Fruit fly (Drosophila melanogaster): ENCODE results near the gene Sema1a.

Gene Sema1a

dm6 chr2L:8587911-8588310, 46.0 kb downstream of the Sema1a start (continued):
- TF ChIP-seq kah (GFP tag; optimal IDR thresholded peaks at IDR 0.05) (no peak), CG2202 (tag; optimal IDR thresholded peaks at IDR 0.05) (no peak), Oli (tag; optimal IDR thresholded peaks at IDR 0.05) (no peak), bigmax (GFP tag; optimal IDR thresholded peaks at IDR 0.05) (no peak), CG18619 (GFP tag; optimal IDR thresholded peaks at IDR 0.05) (no peak), CG10147 (GFP tag; optimal IDR thresholded peaks at IDR 0.05) (no peak), sc (optimal IDR thresholded peaks at IDR 0.05) (no peak), sc (GFP tag; optimal IDR thresholded peaks at IDR 0.05) (no peak), pan (optimal IDR thresholded peaks at IDR 0.05) (no peak), pan (GFP tag; optimal IDR thresholded peaks at IDR 0.05 in 1 of 2, IDR thresholded peaks at IDR 0.05 in 1 of 2) (no peak), CG3065 (GFP tag; optimal IDR thresholded peaks at IDR 0.05) (no peak), CG32767 (GFP tag; IDR thresholded peaks at IDR 0.05) (no peak)

DNA sequence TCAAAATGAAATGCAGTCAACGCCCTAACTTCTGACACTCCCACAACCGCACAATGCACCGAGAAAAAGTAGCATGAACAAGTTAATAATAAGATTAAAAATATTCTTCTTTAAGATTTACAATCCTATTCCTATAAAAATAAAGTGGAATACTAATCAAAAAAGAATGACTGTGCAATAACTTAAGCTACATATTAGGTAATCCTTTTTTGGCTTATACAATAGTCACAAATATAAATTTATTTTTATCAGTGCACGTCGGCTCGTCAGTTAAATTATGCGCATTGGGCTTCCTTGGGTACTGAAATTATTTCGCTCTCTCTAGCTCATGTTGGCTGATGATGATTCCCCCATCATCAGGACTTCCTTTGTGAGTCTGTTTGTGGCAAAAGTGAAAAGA, 46.8 kb downstream of the Sema1a start:
- TF ChIP-seq onecut (GFP tag; IDR thresholded peaks at IDR 0.05): 0 out of 2 replicates have a peak, but pooled peaks have one; percentile 8
- no peak for TF ChIP-seq odd (GFP tag; optimal IDR thresholded peaks at IDR 0.05)
- peak; percentile 9 for TF ChIP-seq unpg (GFP tag; optimal IDR thresholded peaks at IDR 0.05)
- no peak for TF ChIP-seq CG31224 (GFP tag; IDR thresholded peaks at IDR 0.05)
- peak in 1 of 2 experiments; percentile 46 for TF ChIP-seq eve (GFP tag; optimal IDR thresholded peaks at IDR 0.05)
- TF ChIP-seq BtbVII (GFP tag; optimal IDR thresholded peaks at IDR 0.05): no peak
- peak; percentile 5 for TF ChIP-seq Sox100B (GFP tag; optimal IDR thresholded peaks at IDR 0.05)
- TF ChIP-seq row (GFP tag; IDR thresholded peaks at IDR 0.05): 0 out of 3 replicates have a peak, but pooled peaks have one; percentile 33
- TF ChIP-seq CG42726 (GFP tag; IDR thresholded peaks at IDR 0.05; ENCODE audit: partially characterized antibody): no peak
- peak; percentile 2 for TF ChIP-seq lab (GFP tag; optimal IDR thresholded peaks at IDR 0.05)
- TF ChIP-seq Xrp1 (GFP tag; IDR thresholded peaks at IDR 0.05): 0 out of 2 replicates have a peak, but pooled peaks have one; percentile 35
- TF ChIP-seq bigmax (GFP tag; optimal IDR thresholded peaks at IDR 0.05): no peak
- no peak for TF ChIP-seq Dad (GFP tag; optimal IDR thresholded peaks at IDR 0.05)
- peak; percentile 51 for TF ChIP-seq CG11504 (tag; optimal IDR thresholded peaks at IDR 0.05)
- peak; percentile 16 for TF ChIP-seq phol (tag; optimal IDR thresholded peaks at IDR 0.05)
- no peak for TF ChIP-seq CG9215 (GFP tag; IDR thresholded peaks at IDR 0.05)
- no peak for TF ChIP-seq tap (tag; optimal IDR thresholded peaks at IDR 0.05)
- peak; percentile 6 for TF ChIP-seq zf30C (GFP tag; optimal IDR thresholded peaks at IDR 0.05)
- no peak for TF ChIP-seq Pdp1 (GFP tag; optimal IDR thresholded peaks at IDR 0.05)
- TF ChIP-seq dmrt99B (tag; optimal IDR thresholded peaks at IDR 0.05): peak; percentile 14
- TF ChIP-seq sens (GFP tag): peak; percentile 81
- peak; percentile 17 for TF ChIP-seq CG10979 (tag; optimal IDR thresholded peaks at IDR 0.05)
- peak; percentile 8 for TF ChIP-seq CG10267 (tag; optimal IDR thresholded peaks at IDR 0.05)
- TF ChIP-seq CG2875 (GFP tag; optimal IDR thresholded peaks at IDR 0.05): no peak
- peak; percentile 29 for TF ChIP-seq CG2712 (tag; optimal IDR thresholded peaks at IDR 0.05)
- peak; percentile 8 for TF ChIP-seq CG7556 (GFP tag; optimal IDR thresholded peaks at IDR 0.05)
- no peak for TF ChIP-seq CG10654 (GFP tag; optimal IDR thresholded peaks at IDR 0.05)
- peak in 1 of 2 experiments; percentile 38 for TF ChIP-seq Hr51 (GFP tag; optimal IDR thresholded peaks at IDR 0.05)
- no peak for TF ChIP-seq amos (GFP tag; IDR thresholded peaks at IDR 0.05; ENCODE audit: partially characterized antibody)
- TF ChIP-seq CG31441 (GFP tag; IDR thresholded peaks at IDR 0.05): 0 out of 2 replicates have a peak, but pooled peaks have one; percentile 25
- TF ChIP-seq gem (tag; optimal IDR thresholded peaks at IDR 0.05): peak; percentile 20
- TF ChIP-seq Sox102F (GFP tag; optimal IDR thresholded peaks at IDR 0.05): peak; percentile 5
- TF ChIP-seq Ets65A (GFP tag): peak; percentile 86
- no peak for TF ChIP-seq Dek (tag; optimal IDR thresholded peaks at IDR 0.05)
- TF ChIP-seq CG11695 (GFP tag; IDR thresholded peaks at IDR 0.05): 0 out of 3 replicates have a peak, but pooled peaks have one; percentile 8
- TF ChIP-seq bsh (GFP tag; optimal IDR thresholded peaks at IDR 0.05): peak in 1 of 2 experiments; percentile 30

Data from whole organism, embryonic.